Worm (Caenorhabditis elegans) whole organism, L2 larva: ENCODE data around the gene R08C7.1.

ENCODE experiments used
- C34F6.9 ChIP-seq: fragments of 150-350 bp; optimal IDR thresholded peaks from 2 replicates; lab custom pipeline; 2014; ENCODE audit warnings: missing biosample characterization, missing genetic modification characterization
- R02D3.7 ChIP-seq: fragments of 150-350 bp; optimal IDR thresholded peaks from 2 replicates; lab custom pipeline; 2014; ENCODE audit warnings: missing biosample characterization, missing genetic modification characterization
- Y55F3AM.14 ChIP-seq: fragments of 200-800 bp; sonication (Bioruptor generic); optimal IDR thresholded peaks from 2 replicates; lab custom pipeline; 2018; ENCODE audit warnings: mild to moderate bottlenecking, missing genetic modification characterization, missing compliant biosample characterization
- ZK546.5 ChIP-seq: sonication (generic microtip); optimal IDR thresholded peaks from 2 replicates; lab custom pipeline; 2017; ENCODE audit warnings: missing biosample characterization, missing genetic modification characterization
- ama-1 ChIP-seq: fragments of 150-350 bp; optimal IDR thresholded peaks from 2 replicates; lab custom pipeline; 2018; ENCODE audit warnings: inconsistent platforms
- blmp-1 ChIP-seq: sonication (generic microtip); optimal IDR thresholded peaks from 2 replicates; lab custom pipeline; 2017; ENCODE audit warnings: missing genetic modification characterization, mild to moderate bottlenecking, missing compliant biosample characterization, antibody characterized with exemption, moderate library complexity; ENCODE audit not compliant: insufficient read depth
- ceh-16 ChIP-seq: fragments of 150-350 bp; optimal IDR thresholded peaks from 2 replicates; lab custom pipeline; 2014; ENCODE audit warnings: missing biosample characterization, missing genetic modification characterization
- ceh-82 ChIP-seq: fragments of 150-350 bp; optimal IDR thresholded peaks from 2 replicates; lab custom pipeline; 2014; ENCODE audit warnings: missing biosample characterization, missing genetic modification characterization
- crh-2 ChIP-seq: sonication (generic microtip); optimal IDR thresholded peaks from 2 replicates; lab custom pipeline; 2017; ENCODE audit warnings: missing biosample characterization, missing genetic modification characterization
- egl-27 ChIP-seq: sonication (generic microtip); optimal IDR thresholded peaks from 3 replicates; lab custom pipeline; 2017; ENCODE audit warnings: missing biosample characterization, missing genetic modification reagents, missing genetic modification characterization
- elt-1 ChIP-seq: fragments of 150-350 bp; optimal IDR thresholded peaks from 2 replicates; lab custom pipeline; 2014; ENCODE audit warnings: missing biosample characterization, missing genetic modification characterization
- fos-1 ChIP-seq: fragments of 150-350 bp; optimal IDR thresholded peaks from 2 replicates; lab custom pipeline; 2014; ENCODE audit warnings: missing biosample characterization, missing genetic modification characterization
- gmeb-1 ChIP-seq: fragments of 150-350 bp; optimal IDR thresholded peaks from 2 replicates; lab custom pipeline; 2014; ENCODE audit warnings: missing biosample characterization, missing genetic modification characterization
- lin-11 ChIP-seq: fragments of 150-350 bp; sonication (generic microtip); optimal IDR thresholded peaks from 2 replicates; lab custom pipeline; 2014; ENCODE audit warnings: missing biosample characterization, missing genetic modification characterization, inconsistent platforms, mixed read lengths
- lin-13 ChIP-seq: fragments of 150-350 bp; optimal IDR thresholded peaks from 2 replicates; lab custom pipeline; 2014; ENCODE audit warnings: missing biosample characterization, missing genetic modification reagents, missing genetic modification characterization
- lin-39 ChIP-seq: fragments of 150-350 bp; optimal IDR thresholded peaks from 2 replicates; lab custom pipeline; 2014; ENCODE audit warnings: missing biosample characterization, missing genetic modification reagents, missing genetic modification characterization
- lsy-2 ChIP-seq, 2 experiments: fragments of 150-350 bp in 1 of 2; sonication (generic microtip) in 1 of 2; optimal IDR thresholded peaks; 2 replicates each; lab custom pipeline; 2014 to 2017; ENCODE audit warnings: missing biosample characterization in 2 of 2, missing genetic modification characterization in 2 of 2
- mbf-1 ChIP-seq: sonication (generic microtip); optimal IDR thresholded peaks from 2 replicates; lab custom pipeline; 2017; ENCODE audit warnings: missing biosample characterization, missing genetic modification characterization
- mdl-1 ChIP-seq, 2 experiments: fragments of 150-350 bp in 1 of 2; sonication (generic microtip) in 1 of 2; optimal IDR thresholded peaks; 2 replicates each; lab custom pipeline; 2017; ENCODE audit warnings: missing biosample characterization in 2 of 2, missing genetic modification characterization in 2 of 2
- nhr-11 ChIP-seq: fragments of 150-350 bp; optimal IDR thresholded peaks from 2 replicates; lab custom pipeline; 2014; ENCODE audit warnings: missing biosample characterization, missing genetic modification characterization
- nhr-129 ChIP-seq: fragments of 150-350 bp; optimal IDR thresholded peaks from 2 replicates; lab custom pipeline; 2014; ENCODE audit warnings: missing biosample characterization, missing genetic modification characterization
- nhr-21 ChIP-seq: fragments of 150-350 bp; optimal IDR thresholded peaks from 2 replicates; lab custom pipeline; 2014; ENCODE audit warnings: missing biosample characterization, missing genetic modification characterization
- nhr-23 ChIP-seq: fragments of 150-350 bp; optimal IDR thresholded peaks from 2 replicates; lab custom pipeline; 2014; ENCODE audit warnings: missing biosample characterization, missing genetic modification reagents, missing genetic modification characterization
- nhr-237 ChIP-seq: fragments of 150-350 bp; optimal IDR thresholded peaks from 2 replicates; lab custom pipeline; 2014; ENCODE audit warnings: missing biosample characterization, missing genetic modification characterization
- nhr-25 ChIP-seq: fragments of 150-350 bp; sonication (generic microtip); optimal IDR thresholded peaks from 3 replicates; lab custom pipeline; 2014; ENCODE audit warnings: missing biosample characterization, missing genetic modification characterization
- nhr-6 ChIP-seq: fragments of 150-350 bp; optimal IDR thresholded peaks from 2 replicates; lab custom pipeline; 2014; ENCODE audit warnings: missing biosample characterization, missing genetic modification characterization
- nhr-77 ChIP-seq: fragments of 150-350 bp; optimal IDR thresholded peaks from 2 replicates; lab custom pipeline; 2014; ENCODE audit warnings: missing biosample characterization, missing genetic modification characterization
- peb-1 ChIP-seq: fragments of 150-350 bp; optimal IDR thresholded peaks from 2 replicates; lab custom pipeline; 2014; ENCODE audit warnings: missing biosample characterization, missing genetic modification characterization
- sem-4 ChIP-seq: fragments of 150-350 bp; optimal IDR thresholded peaks from 2 replicates; lab custom pipeline; 2014; ENCODE audit warnings: missing biosample characterization, missing genetic modification reagents, missing genetic modification characterization
- skn-1 ChIP-seq: sonication (generic microtip); optimal IDR thresholded peaks from 2 replicates; lab custom pipeline; 2017; ENCODE audit warnings: missing biosample characterization, missing genetic modification characterization
- unc-39 ChIP-seq: fragments of 150-350 bp; optimal IDR thresholded peaks from 2 replicates; lab custom pipeline; 2014; ENCODE audit warnings: missing biosample characterization, missing genetic modification characterization
- unc-55 ChIP-seq: fragments of 150-350 bp; sonication (generic microtip); optimal IDR thresholded peaks from 3 replicates; lab custom pipeline; 2014; ENCODE audit warnings: missing biosample characterization, missing genetic modification reagents, missing genetic modification characterization
- unc-62 ChIP-seq: fragments of 150-350 bp; optimal IDR thresholded peaks from 2 replicates; lab custom pipeline; 2014; ENCODE audit warnings: missing biosample characterization, missing genetic modification reagents, missing genetic modification characterization
- zag-1 ChIP-seq: fragments of 150-350 bp; optimal IDR thresholded peaks from 2 replicates; lab custom pipeline; 2014; ENCODE audit warnings: missing biosample characterization, missing genetic modification characterization
- ztf-1 ChIP-seq: fragments of 200-800 bp; sonication (Bioruptor generic); conservative IDR thresholded peaks from 2 replicates; pipeline ENCODE4 v1.3.6; 2022; ENCODE audit warnings: missing genetic modification characterization, missing compliant biosample characterization
- ztf-11 ChIP-seq: sonication (generic microtip); optimal IDR thresholded peaks from 2 replicates; lab custom pipeline; 2017; ENCODE audit warnings: missing biosample characterization, missing genetic modification characterization
- ztf-4 ChIP-seq: fragments of 150-350 bp; optimal IDR thresholded peaks from 2 replicates; lab custom pipeline; 2014; ENCODE audit warnings: missing biosample characterization, missing genetic modification characterization

The R08C7.1 gene

ce11 chrIV:4456658-4457057, 5.0 kb downstream of the R08C7.1 start:
- TF ChIP-seq skn-1 (tag; lab: Kevin White, UChicago) = no peak
- TF ChIP-seq ztf-4 = no peak

DNA sequence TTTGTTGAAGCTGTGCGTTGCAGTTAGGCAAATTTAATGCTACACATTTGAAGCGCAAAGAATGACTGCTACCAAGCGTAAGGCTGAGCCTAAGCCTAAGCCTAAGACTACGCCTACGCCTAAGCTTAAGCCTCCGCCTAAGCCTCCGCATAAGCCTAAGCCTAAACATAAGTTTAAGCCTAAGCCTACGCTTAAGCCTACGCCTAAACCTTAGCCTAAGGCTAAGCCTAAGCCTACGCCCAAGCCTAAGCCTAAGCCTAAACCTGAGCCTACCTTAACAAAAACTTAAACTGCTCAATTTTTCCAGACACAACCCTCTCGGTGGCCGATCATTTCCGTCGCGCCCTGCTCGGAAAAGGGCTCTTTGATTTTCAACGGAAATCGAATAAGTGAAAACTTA, 7.7 kb downstream of the R08C7.1 start:
- TF ChIP-seq unc-62 (GFP tag; lab: Kevin White, UChicago) (no peak), zag-1 (tag; lab: Kevin White, UChicago) (no peak), R02D3.7 (tag; lab: Kevin White, UChicago) (no peak), mdl-1 (tag; optimal IDR thresholded peaks at IDR 0.05; lab: Kevin White, UChicago) (no peak), ztf-11 (tag; lab: Kevin White, UChicago) (no peak), ztf-1 (GFP tag; lab: Robert Waterston, UW) (no peak)

- TF ChIP-seq unc-62 (GFP tag; lab: Kevin White, UChicago) (no peak), R02D3.7 (tag; lab: Kevin White, UChicago) (no peak), ZK546.5 (tag; lab: Kevin White, UChicago) (no peak), sem-4 (tag; lab: Kevin White, UChicago) (no peak), nhr-11 (tag; lab: Kevin White, UChicago) (no peak), fos-1 (tag; lab: Kevin White, UChicago) (no peak), peb-1 (tag; lab: Kevin White, UChicago) (no peak), mdl-1 (tag; optimal IDR thresholded peaks at IDR 0.05; lab: Kevin White, UChicago) (no peak), nhr-77 (tag; lab: Kevin White, UChicago) (no peak), ztf-11 (tag; lab: Kevin White, UChicago) (no peak), nhr-23 (tag; lab: Kevin White, UChicago) (no peak), ztf-4 (no peak), crh-2 (tag; lab: Kevin White, UChicago) (no peak), lin-39 (no peak), lsy-2 (tag; optimal IDR thresholded peaks at IDR 0.05; lab: Kevin White, UChicago) (no peak), ceh-82 (no peak), unc-55 (GFP tag; lab: Kevin White, UChicago) (no peak), elt-1 (tag; lab: Kevin White, UChicago) (no peak), nhr-21 (tag; lab: Kevin White, UChicago) (no peak), lin-11 (tag; lab: Kevin White, UChicago) (no peak)
Observed at ce11 chrIV:4463132-4463531, 11.5 kb downstream of the R08C7.1 start, which contains the start of gene M01H9.2. M01H9.2 (minus strand) TSS chrIV:4463232.

- no peak for TF ChIP-seq mbf-1 (tag; lab: Kevin White, UChicago)
- TF ChIP-seq blmp-1 (tag; lab: Kevin White, UChicago) = no peak
- TF ChIP-seq C34F6.9 = no peak
- no peak for TF ChIP-seq nhr-77 (tag; lab: Kevin White, UChicago)
- TF ChIP-seq R02D3.7 (tag; lab: Kevin White, UChicago) = no peak
- TF ChIP-seq ztf-4 = no peak
- no peak for TF ChIP-seq lin-11 (tag; lab: Kevin White, UChicago)
- no peak for TF ChIP-seq nhr-6 (tag; lab: Kevin White, UChicago)
- TF ChIP-seq unc-62 (GFP tag; lab: Kevin White, UChicago) = no peak
- no peak for TF ChIP-seq crh-2 (tag; lab: Kevin White, UChicago)
- TF ChIP-seq ZK546.5 (tag; lab: Kevin White, UChicago) = no peak
- no peak for TF ChIP-seq gmeb-1 (tag; lab: Kevin White, UChicago)
- TF ChIP-seq ceh-16 (tag; lab: Kevin White, UChicago) = no peak
- TF ChIP-seq fos-1 (tag; lab: Kevin White, UChicago) = no peak
- no peak for TF ChIP-seq sem-4 (tag; lab: Kevin White, UChicago)
- TF ChIP-seq nhr-11 (tag; lab: Kevin White, UChicago) = no peak
Observed at ce11 chrIV:4465184-4465583, 13.5 kb downstream of the R08C7.1 start, which contains the start of gene M01H9.5. M01H9.5 (plus strand) TSS chrIV:4465484.

- no peak for TF ChIP-seq skn-1 (tag; lab: Kevin White, UChicago)
- TF ChIP-seq sem-4 (tag; lab: Kevin White, UChicago) = peak; percentile 36
- no peak for TF ChIP-seq nhr-237
- no peak for TF ChIP-seq nhr-77 (tag; lab: Kevin White, UChicago)
- TF ChIP-seq Y55F3AM.14 (GFP tag; lab: Kevin White, UChicago) = peak; percentile 54
- peak; percentile 16 for TF ChIP-seq crh-2 (tag; lab: Kevin White, UChicago)
- TF ChIP-seq lsy-2 (tag; optimal IDR thresholded peaks at IDR 0.05; lab: Kevin White, UChicago) = peak in 1 of 2 experiments; percentile 37
- no peak for TF ChIP-seq mbf-1 (tag; lab: Kevin White, UChicago)
- TF ChIP-seq nhr-129 = peak; percentile 65
- TF ChIP-seq ztf-4 = peak; percentile 2
- TF ChIP-seq lin-39 = no peak
- TF ChIP-seq C34F6.9 = peak; percentile 27
- no peak for TF ChIP-seq mdl-1 (tag; optimal IDR thresholded peaks at IDR 0.05; lab: Kevin White, UChicago)
- TF ChIP-seq ztf-11 (tag; lab: Kevin White, UChicago) = no peak
- no peak for TF ChIP-seq egl-27
- peak; percentile 48 for TF ChIP-seq nhr-21 (tag; lab: Kevin White, UChicago)
- peak; percentile 97 for TF ChIP-seq ama-1 (lab: Kevin White, UChicago)
- TF ChIP-seq gmeb-1 (tag; lab: Kevin White, UChicago) = no peak
- TF ChIP-seq unc-62 (GFP tag; lab: Kevin White, UChicago) = no peak
- TF ChIP-seq unc-39 (tag; lab: Kevin White, UChicago) = no peak
- peak; percentile 47 for TF ChIP-seq lin-13 (GFP tag; lab: Kevin White, UChicago)
- TF ChIP-seq nhr-25 (tag; lab: Kevin White, UChicago) = no peak
- no peak for TF ChIP-seq unc-55 (GFP tag; lab: Kevin White, UChicago)
Observed at ce11 chrIV:4468046-4468727, 16.5 kb downstream of the R08C7.1 start.
